Worm (Caenorhabditis elegans): Measurements from ENCODE around the gene his-41.

DNA sequence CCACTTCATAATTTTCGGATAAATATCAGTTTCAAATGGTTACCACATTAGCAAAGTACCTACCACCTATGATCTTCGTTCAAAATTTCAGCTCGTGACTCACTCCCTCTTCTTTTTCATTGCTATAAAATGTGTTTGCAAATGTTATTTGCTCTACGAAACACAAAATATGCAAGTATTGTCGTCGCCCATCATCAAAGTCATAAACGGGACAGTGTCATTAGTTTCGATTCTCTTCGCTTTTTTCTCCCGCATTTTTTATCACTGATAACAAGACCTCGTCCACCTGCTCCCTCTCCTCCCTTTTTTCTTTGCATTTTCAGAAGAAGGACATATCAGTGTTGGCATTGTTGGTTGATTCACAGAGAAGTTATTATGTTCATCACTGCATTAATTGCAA lies 18.9 kb upstream of the his-41 start, which contains the start of gene C50F4.1:
- TF ChIP-seq tbx-7 (tag; optimal IDR thresholded peaks at IDR 0.05) (no peak), unc-55 (GFP tag; optimal IDR thresholded peaks at IDR 0.05) (no peak), rnt-1 (tag; optimal IDR thresholded peaks at IDR 0.05) (no peak), elt-4 (tag; optimal IDR thresholded peaks at IDR 0.05) (no peak), tbx-2 (tag; optimal IDR thresholded peaks at IDR 0.05) (no peak), zip-5 (tag; optimal IDR thresholded peaks at IDR 0.05) (no peak), pha-4 (tag; optimal IDR thresholded peaks at IDR 0.05) (no peak), ama-1 (optimal IDR thresholded peaks at IDR 0.05) (no peak), ceh-9 (tag; optimal IDR thresholded peaks at IDR 0.05) (no peak), sox-2 (GFP tag; IDR thresholded peaks at IDR 0.05) (no peak)

Data from whole organism, late embryonic.